Fruit fly (Drosophila melanogaster) whole organism, prepupa: ENCODE data around the gene CG6340.

ENCODE experiments used
- Blimp-1 ChIP-seq: fragments of 200-800 bp; sonication (Bioruptor generic); optimal IDR thresholded peaks from 3 replicates; lab custom pipeline; 2017; ENCODE audit warnings: missing biosample characterization, missing genetic modification characterization, mild to moderate bottlenecking, moderate library complexity, missing genetic modification reagents
- CG10631 ChIP-seq: fragments of 200-800 bp; sonication (Bioruptor generic); optimal IDR thresholded peaks from 2 replicates; lab custom pipeline; 2016; ENCODE audit warnings: missing biosample characterization, missing genetic modification characterization
- CG11294 ChIP-seq: fragments of 200-800 bp; sonication (Bioruptor generic); IDR thresholded peaks from 2 replicates; pipeline ENCODE4 v1.3.6; 2022; ENCODE audit warnings: missing biosample characterization, missing genetic modification characterization
- CG11762 ChIP-seq: fragments of 200-800 bp; sonication (Bioruptor generic); optimal IDR thresholded peaks from 3 replicates; lab custom pipeline; 2016; ENCODE audit warnings: missing biosample characterization, missing genetic modification characterization; ENCODE audit not compliant: insufficient read depth
- CG15336 ChIP-seq: fragments of 200-800 bp; sonication (Bioruptor generic); IDR thresholded peaks from 2 replicates; pipeline ENCODE4 v1.3.6; 2022; ENCODE audit warnings: missing biosample characterization, missing genetic modification characterization
- CG1621 ChIP-seq: fragments of 200-800 bp; sonication (Bioruptor generic); optimal IDR thresholded peaks from 3 replicates; lab custom pipeline; 2018; ENCODE audit warnings: missing biosample characterization, mild to moderate bottlenecking, missing genetic modification characterization
- CG3032 ChIP-seq: fragments of 200-800 bp; optimal IDR thresholded peaks from 2 replicates; lab custom pipeline; 2019; ENCODE audit warnings: missing biosample characterization, mild to moderate bottlenecking, missing genetic modification characterization, moderate library complexity
- CG32006 ChIP-seq: fragments of 200-800 bp; sonication (Bioruptor generic); optimal IDR thresholded peaks from 3 replicates; lab custom pipeline; 2017; ENCODE audit warnings: missing biosample characterization, mild to moderate bottlenecking, missing genetic modification characterization
- CG34406 ChIP-seq: fragments of 200-800 bp; sonication (Bioruptor generic); optimal IDR thresholded peaks from 3 replicates; lab custom pipeline; 2016; ENCODE audit warnings: missing biosample characterization, missing genetic modification characterization
- CG6854 ChIP-seq: fragments of 200-800 bp; sonication (Bioruptor generic); optimal IDR thresholded peaks from 2 replicates; lab custom pipeline; 2017; ENCODE audit warnings: missing biosample characterization, mild to moderate bottlenecking, missing genetic modification characterization
- CG7368 ChIP-seq: fragments of 200-800 bp; sonication (Bioruptor generic); optimal IDR thresholded peaks from 3 replicates; lab custom pipeline; 2016; ENCODE audit warnings: missing biosample characterization, missing genetic modification characterization
- CG8119 ChIP-seq: fragments of 200-800 bp; sonication (Bioruptor generic); IDR thresholded peaks from 3 replicates; pipeline ENCODE4 v1.3.6; 2022; ENCODE audit warnings: missing biosample characterization, missing genetic modification characterization
- CG8319 ChIP-seq: fragments of 200-800 bp; sonication (Bioruptor generic); optimal IDR thresholded peaks from 3 replicates; lab custom pipeline; 2016; ENCODE audit warnings: missing biosample characterization, missing genetic modification characterization
- CG8632 ChIP-seq: fragments of 200-800 bp; sonication (Bioruptor generic); optimal IDR thresholded peaks from 3 replicates; lab custom pipeline; 2016; ENCODE audit warnings: missing biosample characterization, missing genetic modification characterization
- Eip75B ChIP-seq: fragments of 200-800 bp; sonication (Bioruptor generic); optimal IDR thresholded peaks from 3 replicates; lab custom pipeline; 2016; ENCODE audit warnings: missing biosample characterization, missing genetic modification characterization
- Eip78C ChIP-seq: fragments of 200-800 bp; sonication (Bioruptor generic); peaks from one replicate; lab custom pipeline; 2016; ENCODE audit warnings: missing biosample characterization, missing genetic modification characterization
- Eip93F ChIP-seq: fragments of 200-800 bp; sonication (Bioruptor generic); optimal IDR thresholded peaks from 2 replicates; lab custom pipeline; 2016; ENCODE audit warnings: missing biosample characterization, mild to moderate bottlenecking, missing genetic modification characterization
- Ets96B ChIP-seq: fragments of 200-800 bp; optimal IDR thresholded peaks from 2 replicates; lab custom pipeline; 2019; ENCODE audit warnings: missing biosample characterization, mild to moderate bottlenecking, missing genetic modification characterization, moderate library complexity
- Gug ChIP-seq: fragments of 200-800 bp; sonication (Bioruptor generic); IDR thresholded peaks from 2 replicates; pipeline ENCODE4 v1.3.6; 2022; ENCODE audit warnings: missing biosample characterization, missing genetic modification characterization
- Hr38 ChIP-seq: sonication (Bioruptor generic); optimal IDR thresholded peaks from 2 replicates; lab custom pipeline; 2016; ENCODE audit warnings: missing biosample characterization, missing genetic modification characterization
- Hr39 ChIP-seq: fragments of 200-800 bp; sonication (Bioruptor generic); optimal IDR thresholded peaks from 2 replicates; lab custom pipeline; 2016; ENCODE audit warnings: missing biosample characterization, missing genetic modification characterization
- Lpt ChIP-seq: fragments of 200-800 bp; sonication (Bioruptor generic); optimal IDR thresholded peaks from 3 replicates; lab custom pipeline; 2016; ENCODE audit warnings: missing biosample characterization, missing genetic modification characterization
- Met ChIP-seq: fragments of 200-800 bp; sonication (Bioruptor generic); optimal IDR thresholded peaks from 3 replicates; lab custom pipeline; 2016; ENCODE audit warnings: missing biosample characterization, missing genetic modification characterization
- OdsH ChIP-seq: fragments of 200-800 bp; sonication (Bioruptor generic); optimal IDR thresholded peaks from 3 replicates; lab custom pipeline; 2016; ENCODE audit warnings: missing biosample characterization, missing genetic modification characterization
- Sox15 ChIP-seq: fragments of 200-800 bp; sonication (Bioruptor generic); optimal IDR thresholded peaks from 3 replicates; lab custom pipeline; 2016; ENCODE audit warnings: missing biosample characterization, missing genetic modification characterization
- cyc ChIP-seq: fragments of 200-800 bp; sonication (Bioruptor generic); optimal IDR thresholded peaks from 3 replicates; lab custom pipeline; 2016; ENCODE audit warnings: missing biosample characterization, missing genetic modification characterization
- dac ChIP-seq: fragments of 200-800 bp; sonication (Bioruptor generic); optimal IDR thresholded peaks from 2 replicates; lab custom pipeline; 2017; ENCODE audit warnings: missing biosample characterization, mild to moderate bottlenecking, missing genetic modification characterization
- dsx ChIP-seq: fragments of 200-800 bp; optimal IDR thresholded peaks from 3 replicates; lab custom pipeline; 2019; ENCODE audit warnings: missing biosample characterization, mild to moderate bottlenecking, missing genetic modification characterization, moderate library complexity; ENCODE audit not compliant: poor library complexity, severe bottlenecking
- eg ChIP-seq: fragments of 200-800 bp; sonication (Bioruptor generic); IDR thresholded peaks from 3 replicates; pipeline ENCODE4 v1.3.6; 2022; ENCODE audit warnings: missing biosample characterization, missing genetic modification characterization
- esn ChIP-seq: fragments of 200-800 bp; sonication (Bioruptor generic); optimal IDR thresholded peaks from 2 replicates; lab custom pipeline; 2016; ENCODE audit warnings: missing biosample characterization, mild to moderate bottlenecking, missing genetic modification characterization, moderate library complexity
- fd59A ChIP-seq: fragments of 200-800 bp; sonication (Bioruptor generic); optimal IDR thresholded peaks from 2 replicates; lab custom pipeline; 2017; ENCODE audit warnings: missing biosample characterization, mild to moderate bottlenecking, missing genetic modification characterization, missing genetic modification reagents
- fkh ChIP-seq: fragments of 200-800 bp; sonication (Bioruptor generic); optimal IDR thresholded peaks from 3 replicates; lab custom pipeline; 2017; ENCODE audit warnings: missing biosample characterization, mild to moderate bottlenecking, missing genetic modification characterization, moderate library complexity
- lz ChIP-seq: fragments of 200-800 bp; sonication (Bioruptor generic); optimal IDR thresholded peaks from 3 replicates; lab custom pipeline; 2016; ENCODE audit warnings: missing biosample characterization, missing genetic modification characterization
- net ChIP-seq: fragments of 200-800 bp; sonication (Bioruptor generic); optimal IDR thresholded peaks from 3 replicates; lab custom pipeline; 2016; ENCODE audit warnings: missing biosample characterization, missing genetic modification characterization
- salr ChIP-seq, 2 experiments: fragments of 200-800 bp; sonication (Bioruptor generic); optimal IDR thresholded peaks; 3 replicates each; lab custom pipeline; 2016 to 2018; ENCODE audit warnings: missing biosample characterization in 2 of 2, missing genetic modification characterization in 2 of 2, mild to moderate bottlenecking in 1 of 2
- spab ChIP-seq: fragments of 200-800 bp; sonication (Bioruptor generic); optimal IDR thresholded peaks from 2 replicates; lab custom pipeline; 2017; ENCODE audit warnings: missing biosample characterization, mild to moderate bottlenecking, missing genetic modification characterization, missing genetic modification reagents
- svp ChIP-seq: fragments of 200-800 bp; sonication (Bioruptor generic); peaks from one replicate; lab custom pipeline; 2016; ENCODE audit warnings: missing biosample characterization, missing genetic modification characterization
- topi ChIP-seq: fragments of 200-800 bp; sonication (Bioruptor generic); optimal IDR thresholded peaks from 3 replicates; lab custom pipeline; 2016; ENCODE audit warnings: missing biosample characterization, missing genetic modification characterization
- vri ChIP-seq: fragments of 200-800 bp; sonication (Bioruptor generic); optimal IDR thresholded peaks from 3 replicates; lab custom pipeline; 2016; ENCODE audit warnings: missing biosample characterization, mild to moderate bottlenecking, missing genetic modification characterization

The CG6340 gene

DNA sequence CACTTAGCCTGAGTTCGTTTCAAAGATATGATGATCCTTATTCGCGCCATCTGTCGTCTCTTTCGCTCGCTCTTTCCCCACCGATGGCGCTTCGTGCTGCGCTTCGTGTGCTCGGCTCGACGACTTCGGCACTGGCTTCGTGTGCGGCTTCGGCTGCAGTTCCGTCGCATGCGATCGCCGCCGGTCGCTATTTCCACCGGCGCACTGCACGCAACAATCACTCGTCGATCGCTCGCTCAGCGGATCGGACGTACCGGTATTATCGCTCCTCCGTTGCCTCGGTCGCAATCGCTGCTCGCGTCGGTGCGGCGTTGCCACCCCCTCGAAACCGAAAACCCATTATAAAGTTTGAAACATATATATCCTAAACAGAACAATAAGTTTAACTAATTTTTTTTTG is 16.6 kb downstream of the CG6340 start (continued):
- TF ChIP-seq dsx (peak; percentile 48), Ets96B (peak; percentile 18)

dm6 chrX:15499996-15500904 is 18.1 kb downstream of the CG6340 start:
- TF ChIP-seq Eip93F (peak; percentile 41), vri (GFP tag; lab: Kevin White, UChicago) (peak; percentile 77), eg (GFP tag; lab: Robert Waterston, UW) (no peak), svp (GFP tag; lab: Kevin White, UChicago) (peak; percentile 90), fd59A (GFP tag; lab: Kevin White, UChicago) (no peak)

DNA sequence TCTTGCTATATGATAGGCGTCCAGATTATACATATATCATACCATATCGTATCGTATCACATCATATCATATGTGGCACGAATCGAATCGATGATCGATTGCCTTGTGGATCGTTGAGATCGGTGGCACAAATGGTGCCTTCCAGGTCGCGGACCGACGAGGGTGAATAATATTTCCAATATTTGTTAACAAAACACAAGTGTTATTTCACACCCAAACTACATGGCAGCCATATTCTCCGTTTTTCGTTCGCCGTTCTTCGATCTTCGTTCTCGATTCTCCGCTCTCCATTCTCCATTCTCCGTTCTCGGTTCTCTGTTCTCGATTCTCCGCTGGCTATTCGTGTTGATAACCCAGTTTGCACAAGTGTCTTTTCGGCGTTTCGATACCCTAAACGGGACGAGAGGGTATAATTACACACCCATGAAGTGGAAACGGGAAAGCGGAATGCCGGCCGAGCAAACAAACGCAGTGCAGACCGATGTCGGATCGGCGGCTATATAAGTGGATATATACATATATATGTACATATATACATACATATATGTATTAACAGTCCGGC is 19.6 kb downstream of the CG6340 start:
- TF ChIP-seq vri (GFP tag; lab: Kevin White, UChicago), result peak; percentile 49
- no peak for TF ChIP-seq Eip78C (GFP tag; lab: Kevin White, UChicago)
- TF ChIP-seq Met (GFP tag; lab: Kevin White, UChicago), result no peak
- TF ChIP-seq Hr38 (GFP tag; lab: Kevin White, UChicago), result no peak
- TF ChIP-seq svp (GFP tag; lab: Kevin White, UChicago), result peak; percentile 76
- no peak for TF ChIP-seq CG7368 (GFP tag; lab: Kevin White, UChicago)
- TF ChIP-seq dac (GFP tag; lab: Kevin White, UChicago), result no peak
- no peak for TF ChIP-seq Blimp-1 (GFP tag; lab: Kevin White, UChicago)
- TF ChIP-seq CG10631 (GFP tag; lab: Kevin White, UChicago), result no peak
- TF ChIP-seq CG15336, result no peak
- peak; percentile 49 for TF ChIP-seq fkh (GFP tag; lab: Kevin White, UChicago)
- no peak for TF ChIP-seq Eip75B

dm6 chrX:15502864-15503263 is 20.7 kb downstream of the CG6340 start:
- TF ChIP-seq CG8119 (GFP tag; lab: Robert Waterston, UW) (no peak), svp (GFP tag; lab: Kevin White, UChicago) (peak; percentile 63)
- TF ChIP-seq, all 60 proteins: peak for 1

DNA sequence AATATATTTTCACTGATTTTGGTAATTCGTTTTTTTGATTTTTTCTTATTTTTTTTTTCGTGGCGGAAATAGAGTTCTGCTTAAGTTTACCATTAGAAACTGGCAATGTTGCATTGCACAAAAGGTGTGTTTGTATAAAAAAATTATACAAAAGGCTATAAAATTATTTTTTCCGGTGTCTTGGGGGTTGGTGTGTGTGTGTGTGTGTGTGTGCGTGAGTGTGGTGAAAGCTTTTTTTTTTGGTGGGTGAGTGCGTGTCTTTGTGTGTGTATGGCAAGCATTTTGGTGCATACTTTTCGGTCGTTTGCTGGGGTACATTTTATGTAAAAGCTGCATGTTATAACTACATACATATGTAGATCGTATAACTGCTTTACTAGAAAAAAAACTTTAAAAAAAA is 29.2 kb downstream of the CG6340 start:
- TF ChIP-seq CG11762 (GFP tag; lab: Kevin White, UChicago), result no peak
- TF ChIP-seq Blimp-1 (GFP tag; lab: Kevin White, UChicago), result no peak
- 0 out of 3 replicates have a peak, but pooled peaks have one; percentile 44 for TF ChIP-seq eg (GFP tag; lab: Robert Waterston, UW)
- no peak for TF ChIP-seq net (GFP tag; lab: Kevin White, UChicago)
- TF ChIP-seq Ets96B, result no peak
- peak; percentile 60 for TF ChIP-seq Met (GFP tag; lab: Kevin White, UChicago)
- TF ChIP-seq svp (GFP tag; lab: Kevin White, UChicago), result peak; percentile 82
- no peak for TF ChIP-seq CG1621 (tag; lab: Kevin White, UChicago)
- no peak for TF ChIP-seq CG3032 (tag; lab: Kevin White, UChicago)
- no peak for TF ChIP-seq CG10631 (GFP tag; lab: Kevin White, UChicago)
- no peak for TF ChIP-seq Gug (GFP tag; lab: Robert Waterston, UW)
- peak; percentile 41 for TF ChIP-seq CG34406
- no peak for TF ChIP-seq spab (GFP tag; lab: Kevin White, UChicago)
- TF ChIP-seq cyc (GFP tag; lab: Kevin White, UChicago), result peak; percentile 38
- TF ChIP-seq OdsH, result peak; percentile 29
- no peak for TF ChIP-seq CG8319
- no peak for TF ChIP-seq CG6854 (GFP tag; lab: Kevin White, UChicago)
- no peak for TF ChIP-seq Sox15 (GFP tag; lab: Kevin White, UChicago)
- TF ChIP-seq CG11294 (GFP tag; lab: Robert Waterston, UW), result no peak
- peak; percentile 30 for TF ChIP-seq CG8632 (GFP tag; lab: Kevin White, UChicago)
- TF ChIP-seq Hr38 (GFP tag; lab: Kevin White, UChicago), result no peak
- TF ChIP-seq Lpt (GFP tag; lab: Kevin White, UChicago), result no peak
- TF ChIP-seq topi (GFP tag; lab: Kevin White, UChicago), result peak; percentile 58
- no peak for TF ChIP-seq Eip75B
- no peak for TF ChIP-seq CG32006 (GFP tag; lab: Kevin White, UChicago)
- TF ChIP-seq salr (GFP tag; optimal IDR thresholded peaks at IDR 0.05; lab: Kevin White, UChicago), result no peak
- TF ChIP-seq Hr39 (GFP tag; lab: Kevin White, UChicago), result peak; percentile 42
- TF ChIP-seq esn (GFP tag; lab: Kevin White, UChicago), result peak; percentile 70
- no peak for TF ChIP-seq dsx
- TF ChIP-seq CG15336, result 0 out of 2 replicates have a peak, but pooled peaks have one; percentile 15
- peak; percentile 43; the same call in 1 of the 3 replicates for TF ChIP-seq CG8119 (GFP tag; lab: Robert Waterston, UW)
- TF ChIP-seq lz (GFP tag; lab: Kevin White, UChicago), result peak; percentile 60
